Worm (Caenorhabditis elegans) whole organism, L4/young adult: ENCODE results near the gene egg-3.

Experiments used
- W03F9.2 ChIP-seq: fragments of 150-350 bp; optimal IDR thresholded peaks from 2 replicates; lab custom pipeline; 2014; ENCODE audit warnings: missing biosample characterization, missing genetic modification characterization
- dao-5 ChIP-seq: sonication (generic microtip); optimal IDR thresholded peaks from 2 replicates; lab custom pipeline; 2016; ENCODE audit warnings: missing genotype, missing genetic modification characterization, moderate library complexity, missing compliant biosample characterization
- him-1 ChIP-seq: sonication (generic microtip); optimal IDR thresholded peaks from 2 replicates; lab custom pipeline; 2016; ENCODE audit warnings: missing genotype, missing genetic modification reagents, missing genetic modification characterization, missing compliant biosample characterization

The egg-3 gene

ce11 chrII:10838550-10838949 is 45.7 kb downstream of the egg-3 start:
- TF ChIP-seq dao-5 (tag; lab: Kevin White, UChicago) (no peak), him-1 (no peak), W03F9.2 (tag; lab: Kevin White, UChicago) (no peak)

- TF ChIP-seq W03F9.2 (tag; lab: Kevin White, UChicago): no peak
- TF ChIP-seq dao-5 (tag; lab: Kevin White, UChicago): no peak
- no peak for TF ChIP-seq him-1
Measured at ce11 chrII:10834717-10835116, 49.5 kb downstream of the egg-3 start.
